Worm (Caenorhabditis elegans) whole organism, early embryonic: ENCODE data around the gene F09C8.2.

Source experiments
- F13C5.2 ChIP-seq: sonication (generic microtip); optimal IDR thresholded peaks from 2 replicates; lab custom pipeline; 2017; ENCODE audit warnings: mild to moderate bottlenecking, missing genetic modification characterization, inconsistent platforms, missing compliant biosample characterization
- ama-1 ChIP-seq: fragments of 150-350 bp; optimal IDR thresholded peaks from 2 replicates; lab custom pipeline; 2014
- hmg-4 ChIP-seq: fragments of 200-800 bp; sonication (Bioruptor generic); optimal IDR thresholded peaks from 2 replicates; lab custom pipeline; 2018; ENCODE audit warnings: mild to moderate bottlenecking, missing genetic modification characterization, missing compliant biosample characterization
- pes-1 ChIP-seq: fragments of 200-800 bp; sonication (Bioruptor generic); IDR thresholded peaks from 2 replicates; pipeline ENCODE4 v1.3.6; 2022; ENCODE audit warnings: missing genetic modification reagents, missing genetic modification characterization, missing compliant biosample characterization

DNA sequence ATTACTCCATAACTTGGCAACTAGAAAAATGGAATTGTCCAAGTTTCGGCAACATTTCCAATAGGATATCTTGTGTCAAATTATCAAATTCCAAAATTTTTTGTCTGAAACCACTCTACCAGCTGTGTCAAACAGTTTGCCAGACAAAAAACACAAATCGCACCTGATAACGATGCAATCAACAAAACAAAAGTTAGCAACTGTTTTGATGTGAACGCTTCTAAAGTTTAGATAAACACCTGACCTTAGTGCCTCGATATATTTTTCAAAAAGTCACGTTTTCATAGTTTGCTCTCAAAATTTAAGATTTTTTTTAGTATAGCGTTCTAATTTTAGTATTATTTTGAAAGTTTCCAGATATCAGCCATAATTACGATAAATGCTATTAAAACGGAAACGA is 4.5 kb upstream of the F09C8.2 start:
- no peak for TF ChIP-seq ama-1 (lab: Kevin White, UChicago)
- TF ChIP-seq F13C5.2 (tag; lab: Kevin White, UChicago), result no peak
- no peak for TF ChIP-seq pes-1 (GFP tag; lab: Robert Waterston, UW)
- no peak for TF ChIP-seq hmg-4 (GFP tag; lab: Kevin White, UChicago)
